Worm (Caenorhabditis elegans): ENCODE results near the gene ZK488.5.

ce11 chrV:631832-632231, 38.8 kb downstream of the ZK488.5 start:
- TF ChIP-seq efl-1 (optimal IDR thresholded peaks at IDR 0.05) (peak; percentile 11 to 22), efl-1 (GFP tag; optimal IDR thresholded peaks at IDR 0.05 in 1 of 2) (peak in 1 of 2 experiments; percentile 62), elt-2 (tag; optimal IDR thresholded peaks at IDR 0.05) (no peak), lir-3 (tag; optimal IDR thresholded peaks at IDR 0.05; ENCODE audit: poor library complexity) (no peak), unc-62 (GFP tag; optimal IDR thresholded peaks at IDR 0.05) (no peak), ceh-63 (GFP tag; optimal IDR thresholded peaks at IDR 0.05) (no peak), ets-5 (GFP tag; IDR thresholded peaks at IDR 0.05) (no peak), nhr-77 (tag; optimal IDR thresholded peaks at IDR 0.05) (no peak), unc-130 (tag; optimal IDR thresholded peaks at IDR 0.05) (no peak), pag-3 (tag; optimal IDR thresholded peaks at IDR 0.05; ENCODE audit: borderline replicate concordance, insufficient read depth) (no peak), zip-4 (GFP tag; optimal IDR thresholded peaks at IDR 0.05) (no peak), unc-98 (GFP tag; IDR thresholded peaks at IDR 0.05) (no peak), jun-1 (tag; optimal IDR thresholded peaks at IDR 0.05) (no peak), pqm-1 (tag; optimal IDR thresholded peaks at IDR 0.05) (no peak)
